Worm (Caenorhabditis elegans) whole organism, L4 larva: ENCODE measurements around the gene tra-1.
A peak's percentile ranks its signal among the peaks of the same experiment; 100 is the strongest.

ENCODE experiments used
- D1046.2 ChIP-seq: fragments of 200-800 bp; sonication (Bioruptor generic); IDR thresholded peaks from 2 replicates; pipeline ENCODE4 v1.3.6; 2022; ENCODE audit warnings: missing genetic modification characterization, missing compliant biosample characterization
- F26F4.8 ChIP-seq: fragments of 200-800 bp; sonication (Bioruptor generic); conservative IDR thresholded peaks from 2 replicates; pipeline ENCODE4 v1.3.6; 2022; ENCODE audit warnings: missing genetic modification characterization, missing compliant biosample characterization
- F37D6.2 ChIP-seq: sonication (generic microtip); optimal IDR thresholded peaks from 2 replicates; lab custom pipeline; 2016; ENCODE audit warnings: mild to moderate bottlenecking, missing genetic modification characterization, missing compliant biosample characterization
- T20F7.1 ChIP-seq: fragments of 200-800 bp; sonication (Bioruptor generic); optimal IDR thresholded peaks from 2 replicates; lab custom pipeline; 2018; ENCODE audit warnings: mild to moderate bottlenecking, missing genetic modification characterization, missing compliant biosample characterization
- Y48G9A.11 ChIP-seq: fragments of 200-800 bp; sonication (Bioruptor generic); IDR thresholded peaks from 2 replicates; pipeline ENCODE4 v1.3.6; 2022; ENCODE audit warnings: missing genetic modification reagents, missing genetic modification characterization, missing compliant biosample characterization
- Y75B8A.6 ChIP-seq: fragments of 200-800 bp; sonication (Bioruptor generic); IDR thresholded peaks from 2 replicates; pipeline ENCODE4 v1.3.6; 2022; ENCODE audit warnings: missing genetic modification reagents, missing genetic modification characterization, missing compliant biosample characterization
- aha-1 ChIP-seq: fragments of 150-350 bp; peaks from one replicate; lab custom pipeline; 2014; ENCODE audit warnings: missing biosample characterization, missing genetic modification characterization
- ama-1 ChIP-seq: fragments of 150-350 bp; optimal IDR thresholded peaks from 2 replicates; lab custom pipeline; 2014; ENCODE audit warnings: inconsistent platforms, mixed read lengths
- attf-4 ChIP-seq: sonication (generic microtip); optimal IDR thresholded peaks from 3 replicates; lab custom pipeline; 2017; ENCODE audit warnings: missing biosample characterization, missing genetic modification characterization
- ceh-28 ChIP-seq: fragments of 150-350 bp; optimal IDR thresholded peaks from 2 replicates; lab custom pipeline; 2014; ENCODE audit warnings: missing biosample characterization, missing genetic modification reagents, missing genetic modification characterization
- daf-16 ChIP-seq, 3 experiments: sonication (generic microtip); optimal IDR thresholded peaks; 2 replicates each; lab custom pipeline; 2016 to 2017; ENCODE audit warnings: missing genetic modification characterization in 3 of 3, missing genetic modification reagents in 3 of 3, mild to moderate bottlenecking in 2 of 3, missing compliant biosample characterization in 2 of 3, missing biosample characterization in 1 of 3, moderate library complexity in 1 of 3
- daf-19 ChIP-seq: fragments of 200-800 bp; sonication (Bioruptor generic); conservative IDR thresholded peaks from 2 replicates; pipeline ENCODE4 v1.3.6; 2022; ENCODE audit warnings: missing genetic modification characterization, missing compliant biosample characterization
- dmd-6 ChIP-seq: fragments of 200-800 bp; sonication (Bioruptor generic); IDR thresholded peaks from 2 replicates; pipeline ENCODE4 v1.3.6; 2022; ENCODE audit warnings: missing genetic modification reagents, missing genetic modification characterization, missing compliant biosample characterization
- duxl-1 ChIP-seq: sonication (generic microtip); optimal IDR thresholded peaks from 2 replicates; lab custom pipeline; 2016; ENCODE audit warnings: mild to moderate bottlenecking, missing genetic modification characterization, moderate library complexity, missing compliant biosample characterization; ENCODE audit not compliant: poor library complexity
- dve-1 ChIP-seq: sonication (generic microtip); optimal IDR thresholded peaks from 2 replicates; lab custom pipeline; 2017; ENCODE audit warnings: antibody characterized with exemption, mild to moderate bottlenecking, missing genetic modification characterization, missing compliant biosample characterization; ENCODE audit not compliant: insufficient read depth
- egl-43 ChIP-seq: fragments of 200-800 bp; sonication (Bioruptor generic); IDR thresholded peaks from 2 replicates; pipeline ENCODE4 v1.3.6; 2022; ENCODE audit warnings: missing genetic modification reagents, missing genetic modification characterization, missing compliant biosample characterization
- fkh-10 ChIP-seq: fragments of 150-350 bp; optimal IDR thresholded peaks from 2 replicates; lab custom pipeline; 2014; ENCODE audit warnings: missing biosample characterization, missing genetic modification reagents, missing genetic modification characterization
- hif-1 ChIP-seq, 2 experiments: sonication (generic microtip); optimal IDR thresholded peaks; 2 replicates each; lab custom pipeline; 2016 to 2017; ENCODE audit warnings: missing compliant biosample characterization in 2 of 2, missing genetic modification characterization in 2 of 2, missing genetic modification reagents in 2 of 2, missing genotype in 2 of 2, mild to moderate bottlenecking in 1 of 2
- hlh-11 ChIP-seq: fragments of 200-800 bp; sonication (Bioruptor generic); optimal IDR thresholded peaks from 2 replicates; lab custom pipeline; 2018; ENCODE audit warnings: mild to moderate bottlenecking, missing genetic modification characterization, missing compliant biosample characterization
- hmg-1.1 ChIP-seq: fragments of 200-800 bp; sonication (Bioruptor generic); IDR thresholded peaks from 2 replicates; pipeline ENCODE4 v1.3.6; 2022; ENCODE audit warnings: missing genetic modification reagents, missing genetic modification characterization, missing compliant biosample characterization
- lin-1 ChIP-seq: fragments of 200-800 bp; sonication (Bioruptor generic); IDR thresholded peaks from 2 replicates; pipeline ENCODE4 v1.3.6; 2022; ENCODE audit warnings: missing genetic modification reagents, missing genetic modification characterization, missing compliant biosample characterization
- lin-15B ChIP-seq: fragments of 150-350 bp; sonication (generic microtip); optimal IDR thresholded peaks from 3 replicates; lab custom pipeline; 2014; ENCODE audit warnings: missing biosample characterization, missing genetic modification characterization
- lin-38 ChIP-seq: fragments of 200-800 bp; sonication (Bioruptor generic); IDR thresholded peaks from 2 replicates; pipeline ENCODE4 v1.3.6; 2022; ENCODE audit warnings: missing genetic modification reagents, missing genetic modification characterization, missing compliant biosample characterization
- lir-3 ChIP-seq: sonication (generic microtip); optimal IDR thresholded peaks from 2 replicates; lab custom pipeline; 2016; ENCODE audit warnings: mild to moderate bottlenecking, missing genetic modification characterization, missing compliant biosample characterization
- mes-2 ChIP-seq: sonication (generic microtip); optimal IDR thresholded peaks from 2 replicates; lab custom pipeline; 2016; ENCODE audit warnings: missing genotype, mild to moderate bottlenecking, missing genetic modification characterization, missing compliant biosample characterization; ENCODE audit not compliant: poor library complexity, severe bottlenecking
- nhr-25 ChIP-seq: sonication (generic microtip); optimal IDR thresholded peaks from 2 replicates; lab custom pipeline; 2017; ENCODE audit warnings: missing genetic modification characterization, mild to moderate bottlenecking, missing compliant biosample characterization, antibody characterized with exemption, moderate library complexity, borderline replicate concordance; ENCODE audit not compliant: insufficient read depth
- nhr-28 ChIP-seq: fragments of 150-350 bp; optimal IDR thresholded peaks from 2 replicates; lab custom pipeline; 2014; ENCODE audit warnings: missing biosample characterization, missing genetic modification characterization
- nhr-41 ChIP-seq: fragments of 200-800 bp; sonication (Bioruptor generic); IDR thresholded peaks from 2 replicates; pipeline ENCODE4 v1.3.6; 2022; ENCODE audit warnings: missing genetic modification reagents, missing genetic modification characterization, missing compliant biosample characterization
- nhr-6 ChIP-seq: fragments of 150-350 bp; optimal IDR thresholded peaks from 2 replicates; lab custom pipeline; 2014; ENCODE audit warnings: missing biosample characterization, missing genetic modification characterization
- rbr-2 ChIP-seq: sonication (generic microtip); optimal IDR thresholded peaks from 2 replicates; lab custom pipeline; 2016; ENCODE audit warnings: missing genotype, missing genetic modification characterization, missing compliant biosample characterization
- unc-62 ChIP-seq, 3 experiments: fragments of 150-350 bp in 1 of 3; sonication (generic microtip); optimal IDR thresholded peaks in 2 of 3; peaks in 1 of 3; 1 replicate in 1 of 3; 2 replicates in 2 of 3; lab custom pipeline; 2014 to 2017; ENCODE audit warnings: missing biosample characterization in 3 of 3, missing genetic modification characterization in 3 of 3, missing genetic modification reagents in 3 of 3, missing genotype in 1 of 3
- zip-11 ChIP-seq: fragments of 200-800 bp; sonication (Bioruptor generic); IDR thresholded peaks from 2 replicates; pipeline ENCODE4 v1.3.6; 2022; ENCODE audit warnings: missing genetic modification characterization, missing compliant biosample characterization
- ztf-11 ChIP-seq: fragments of 150-350 bp; optimal IDR thresholded peaks from 2 replicates; lab custom pipeline; 2014; ENCODE audit warnings: missing biosample characterization, missing genetic modification characterization
- ztf-7 ChIP-seq: fragments of 150-350 bp; optimal IDR thresholded peaks from 2 replicates; lab custom pipeline; 2014; ENCODE audit warnings: missing biosample characterization, missing genetic modification characterization

Gene tra-1

ce11 chrIII:11236788-11237187 lies 41.8 kb upstream of the tra-1 start, which contains the start of the genes Y47D3A.14 and aakb-2 (continued):
- TF ChIP-seq lir-3 (tag; lab: Kevin White, UChicago), result no peak
- peak in 1 of 2 experiments; percentile 7 for TF ChIP-seq daf-16 (GFP tag; optimal IDR thresholded peaks at IDR 0.05; lab: Kevin White, UChicago)
- peak; percentile 68 for TF ChIP-seq daf-16 (tag; optimal IDR thresholded peaks at IDR 0.05; lab: Kevin White, UChicago)
- peak; percentile 21 for TF ChIP-seq nhr-28 (tag; lab: Kevin White, UChicago)
- TF ChIP-seq lin-15B (tag; lab: Kevin White, UChicago), result no peak
- no peak for TF ChIP-seq F26F4.8 (GFP tag; lab: Robert Waterston, UW)
- peak; percentile 51 for TF ChIP-seq lin-38 (GFP tag; lab: Robert Waterston, UW)
- no peak for TF ChIP-seq Y48G9A.11 (GFP tag; lab: Robert Waterston, UW)
- no peak for TF ChIP-seq rbr-2 (tag; lab: Kevin White, UChicago)
- no peak for TF ChIP-seq F37D6.2
- no peak for TF ChIP-seq lin-1 (GFP tag; lab: Robert Waterston, UW)
- no peak for TF ChIP-seq Y75B8A.6 (GFP tag; lab: Robert Waterston, UW)
- TF ChIP-seq dmd-6 (GFP tag; lab: Robert Waterston, UW), result peak; percentile 32; the same call in 1 of the 2 replicates
- TF ChIP-seq T20F7.1, result no peak
- TF ChIP-seq mes-2 (tag; lab: Kevin White, UChicago), result peak; percentile 86
- TF ChIP-seq D1046.2 (GFP tag; lab: Robert Waterston, UW), result no peak
- peak; percentile 91 for TF ChIP-seq hlh-11
- TF ChIP-seq, all 104 proteins: peak for 13

- TF ChIP-seq fkh-10 (GFP tag; lab: Kevin White, UChicago) (peak; percentile 89), daf-19 (GFP tag; lab: Robert Waterston, UW) (no peak), dve-1 (no peak), ztf-11 (no peak)
Observed at ce11 chrIII:11234742-11235141, 39.7 kb upstream of the tra-1 start, which contains the start of gene Y47D3A.34. Gene Y47D3A.34, minus strand, starts transcription at chrIII:11234861.

ce11 chrIII:11231969-11232368 lies 37.0 kb upstream of the tra-1 start, which contains the start of gene elo-8:
Gene elo-8, minus strand, starts transcription at chrIII:11232069.
- peak in 1 of 2 experiments; percentile 2 for TF ChIP-seq unc-62 (GFP tag; optimal IDR thresholded peaks at IDR 0.05 in 1 of 2; lab: Kevin White, UChicago)
- no peak for TF ChIP-seq unc-62 (tag; optimal IDR thresholded peaks at IDR 0.05; lab: Kevin White, UChicago)
- no peak for TF ChIP-seq attf-4 (tag; lab: Kevin White, UChicago)
- TF ChIP-seq rbr-2 (tag; lab: Kevin White, UChicago), result no peak

- TF ChIP-seq rbr-2 (tag; lab: Kevin White, UChicago), result no peak
- no peak for TF ChIP-seq ama-1 (lab: Kevin White, UChicago)
- peak; percentile 69 for TF ChIP-seq ceh-28
- no peak for TF ChIP-seq lin-15B (tag; lab: Kevin White, UChicago)
- TF ChIP-seq nhr-25 (tag; lab: Kevin White, UChicago), result no peak
- no peak for TF ChIP-seq zip-11 (GFP tag; lab: Robert Waterston, UW)
- TF ChIP-seq, all 104 proteins: peak for 1
Observed at ce11 chrIII:11231408-11231807, 36.4 kb upstream of the tra-1 start.

- TF ChIP-seq ztf-7 (tag; lab: Kevin White, UChicago) (no peak), hif-1 (tag; optimal IDR thresholded peaks at IDR 0.05; lab: Kevin White, UChicago) (no peak), hmg-1.1 (GFP tag; lab: Robert Waterston, UW) (no peak), nhr-6 (no peak), egl-43 (GFP tag; lab: Robert Waterston, UW) (no peak), nhr-41 (GFP tag; lab: Robert Waterston, UW) (no peak), ceh-28 (peak; percentile 78), aha-1 (tag; lab: Kevin White, UChicago) (peak; percentile 45), duxl-1 (tag; lab: Kevin White, UChicago) (no peak)
Observed at ce11 chrIII:11230581-11230980, 35.6 kb upstream of the tra-1 start.
